Worm (Caenorhabditis elegans) whole organism, mixed stage, embryonic: Measurements from ENCODE around the gene arrd-14.

Experiments used
- M03D4.4 ChIP-seq: sonication (generic microtip); optimal IDR thresholded peaks from 2 replicates; lab custom pipeline; 2017; ENCODE audit warnings: mild to moderate bottlenecking, missing genetic modification characterization, missing compliant biosample characterization
- ces-1 ChIP-seq: fragments of 150-350 bp; optimal IDR thresholded peaks from 2 replicates; lab custom pipeline; 2014; ENCODE audit warnings: missing biosample characterization, missing genetic modification reagents, missing genetic modification characterization
- elt-1 ChIP-seq: sonication (generic microtip); optimal IDR thresholded peaks from 2 replicates; lab custom pipeline; 2017; ENCODE audit warnings: missing genetic modification characterization, mild to moderate bottlenecking, missing compliant biosample characterization, antibody characterized with exemption, moderate library complexity, borderline replicate concordance; ENCODE audit not compliant: insufficient read depth
- flh-1 ChIP-seq: fragments of 200-800 bp; sonication (Bioruptor generic); optimal IDR thresholded peaks from 2 replicates; lab custom pipeline; 2018; ENCODE audit warnings: mild to moderate bottlenecking, missing genetic modification characterization, moderate library complexity, missing compliant biosample characterization
- lsy-2 ChIP-seq: fragments of 150-350 bp; optimal IDR thresholded peaks from 2 replicates; lab custom pipeline; 2014; ENCODE audit warnings: missing biosample characterization, missing genetic modification characterization
- mab-5 ChIP-seq: fragments of 150-350 bp; optimal IDR thresholded peaks from 2 replicates; lab custom pipeline; 2014; ENCODE audit warnings: missing biosample characterization, missing genetic modification characterization
- nhr-12 ChIP-seq: fragments of 150-350 bp; optimal IDR thresholded peaks from 2 replicates; lab custom pipeline; 2014; ENCODE audit warnings: missing biosample characterization, missing genetic modification characterization
- nhr-237 ChIP-seq: fragments of 150-350 bp; optimal IDR thresholded peaks from 2 replicates; lab custom pipeline; 2014; ENCODE audit warnings: missing biosample characterization, missing genetic modification characterization
- nhr-28 ChIP-seq: fragments of 150-350 bp; optimal IDR thresholded peaks from 2 replicates; lab custom pipeline; 2014; ENCODE audit warnings: missing biosample characterization, missing genetic modification characterization
- nhr-76 ChIP-seq: sonication (generic microtip); optimal IDR thresholded peaks from 2 replicates; lab custom pipeline; 2017; ENCODE audit warnings: missing biosample characterization, missing genetic modification characterization
- snpc-4 ChIP-seq: fragments of 150-350 bp; optimal IDR thresholded peaks from 2 replicates; lab custom pipeline; 2014; ENCODE audit warnings: missing biosample characterization, missing genetic modification characterization
- unc-39 ChIP-seq: fragments of 150-350 bp; optimal IDR thresholded peaks from 2 replicates; lab custom pipeline; 2014; ENCODE audit warnings: missing biosample characterization, missing genetic modification characterization
- ztf-11 ChIP-seq: fragments of 150-350 bp; optimal IDR thresholded peaks from 2 replicates; lab custom pipeline; 2014; ENCODE audit warnings: missing biosample characterization, missing genetic modification characterization

- TF ChIP-seq lsy-2 (tag; lab: Kevin White, UChicago), result no peak
- no peak for TF ChIP-seq unc-39
- TF ChIP-seq ztf-11 (tag; lab: Kevin White, UChicago), result no peak
- no peak for TF ChIP-seq nhr-28 (tag; lab: Kevin White, UChicago)
- TF ChIP-seq mab-5 (tag; lab: Kevin White, UChicago), result no peak
- TF ChIP-seq nhr-12, result no peak
- TF ChIP-seq nhr-237, result no peak
- TF ChIP-seq nhr-76 (tag; lab: Kevin White, UChicago), result no peak
- TF ChIP-seq M03D4.4 (tag; lab: Kevin White, UChicago), result no peak
- TF ChIP-seq elt-1 (tag; lab: Kevin White, UChicago), result no peak
- TF ChIP-seq snpc-4 (tag; lab: Kevin White, UChicago), result no peak
- no peak for TF ChIP-seq flh-1
- TF ChIP-seq ces-1 (GFP tag; lab: Kevin White, UChicago), result no peak
Observed at ce11 chrII:13780792-13781248, 28.7 kb downstream of the arrd-14 start.
